Worm (Caenorhabditis elegans): ENCODE data around the gene trpp-4.

The trpp-4 gene

DNA sequence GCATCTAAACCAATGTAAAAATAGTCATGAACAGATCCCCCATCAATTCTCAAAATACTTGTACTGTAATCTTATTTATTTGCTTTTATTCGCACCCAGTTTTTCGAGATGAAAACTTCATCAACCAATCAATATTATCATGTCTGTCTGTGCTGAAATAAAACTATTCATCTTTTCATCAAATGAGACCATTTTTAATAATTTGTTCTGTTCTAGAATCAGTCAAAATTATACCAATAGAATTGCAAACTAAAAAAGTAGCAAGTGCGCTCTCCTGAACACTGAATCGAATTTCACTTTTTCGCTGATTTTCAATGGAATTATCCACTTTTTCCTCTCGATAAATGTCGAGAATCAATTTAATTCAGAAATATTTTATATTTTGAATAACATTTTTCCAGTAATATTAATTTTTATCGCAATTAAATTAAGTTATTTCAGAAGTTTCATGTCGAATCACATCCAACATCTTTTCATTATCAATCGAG, at the start of gene trpp-4:
TSS of gene trpp-4 (plus strand) at position 442 of the 488 bp plus-strand sequence.
- TF ChIP-seq gei-17 (GFP tag; optimal IDR thresholded peaks at IDR 0.05) (no peak), attf-6 (GFP tag; IDR thresholded peaks at IDR 0.05) (no peak), F37B4.10 (GFP tag; IDR thresholded peaks at IDR 0.05) (no peak), zfh-2 (GFP tag; conservative IDR thresholded peaks at IDR 0.05) (no peak), hrde-1 (tag; optimal IDR thresholded peaks at IDR 0.05; ENCODE audit: borderline replicate concordance) (no peak), Y79H2A.3 (GFP tag; conservative IDR thresholded peaks at IDR 0.05) (no peak), lin-40 (tag; optimal IDR thresholded peaks at IDR 0.05) (no peak), madf-6 (GFP tag; IDR thresholded peaks at IDR 0.05) (no peak), B0261.1 (tag; optimal IDR thresholded peaks at IDR 0.05) (no peak), tbp1 (GFP tag; optimal IDR thresholded peaks at IDR 0.05) (no peak), Y53G8AR.9 (GFP tag; conservative IDR thresholded peaks at IDR 0.05) (no peak), efl-1 (GFP tag; optimal IDR thresholded peaks at IDR 0.05) (no peak), hmg-1.2 (GFP tag; IDR thresholded peaks at IDR 0.05) (no peak)

DNA sequence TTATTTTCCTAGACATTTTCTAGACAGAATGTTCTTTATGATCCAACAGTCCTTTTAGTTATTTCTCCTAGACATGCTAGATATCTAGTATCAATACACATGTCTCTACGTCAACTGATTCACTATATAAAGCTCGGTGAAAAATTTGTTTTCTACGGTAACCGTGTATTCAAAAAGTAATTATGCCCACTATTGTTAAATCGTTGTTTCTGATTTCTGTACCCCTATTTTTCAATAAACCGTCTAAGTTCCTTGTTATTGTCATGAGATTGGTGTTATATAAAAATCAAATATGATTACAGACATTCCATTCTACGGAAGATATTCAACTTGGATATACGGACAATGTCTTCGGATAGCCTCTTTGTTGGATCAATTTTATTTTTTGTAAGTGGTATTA, 47.2 kb upstream of the trpp-4 start, which contains the start of gene srx-46:
TSS of gene srx-46 (plus strand) at position 301 of the 400 bp plus-strand sequence.
- TF ChIP-seq F22D6.2 (tag; optimal IDR thresholded peaks at IDR 0.05) (no peak), fkh-3 (tag; optimal IDR thresholded peaks at IDR 0.05) (no peak), egrh-3 (GFP tag; IDR thresholded peaks at IDR 0.05) (no peak), tbx-9 (tag; optimal IDR thresholded peaks at IDR 0.05; ENCODE audit: borderline replicate concordance) (no peak)

DNA sequence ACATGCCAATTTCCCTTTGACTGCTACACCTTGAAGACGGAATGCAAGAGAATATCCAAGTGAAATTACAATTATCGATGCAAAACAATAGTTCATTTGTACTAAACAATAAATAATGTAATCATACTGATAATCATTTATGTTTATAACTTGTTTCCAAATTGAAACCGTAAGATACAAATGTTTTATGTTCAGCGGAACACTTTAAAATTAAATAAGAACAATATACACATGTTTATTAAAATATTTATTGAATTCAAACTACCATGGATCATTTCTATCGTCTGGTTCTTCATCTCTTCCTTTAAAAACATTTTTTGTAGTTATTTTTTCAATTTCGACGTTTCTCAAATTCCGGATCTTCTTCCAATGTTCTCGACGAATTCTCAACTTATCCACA, 44.8 kb upstream of the trpp-4 start, which contains the start of gene ttr-40:
TSS of gene ttr-40 (minus strand) at position 101 of the 400 bp plus-strand sequence.
- no peak for TF ChIP-seq egrh-3 (GFP tag; IDR thresholded peaks at IDR 0.05)
- no peak for TF ChIP-seq let-526 (GFP tag; IDR thresholded peaks at IDR 0.05)
- TF ChIP-seq hlh-12 (tag; optimal IDR thresholded peaks at IDR 0.05), result no peak
- TF ChIP-seq B0019.2 (GFP tag; conservative IDR thresholded peaks at IDR 0.05), result no peak
- TF ChIP-seq unc-130 (GFP tag; optimal IDR thresholded peaks at IDR 0.05), result no peak
- no peak for TF ChIP-seq lin-40 (tag; optimal IDR thresholded peaks at IDR 0.05)
- no peak for TF ChIP-seq unc-62 (GFP tag; optimal IDR thresholded peaks at IDR 0.05)
- no peak for TF ChIP-seq aptf-2 (GFP tag; conservative IDR thresholded peaks at IDR 0.05)
- TF ChIP-seq ceh-100 (GFP tag; IDR thresholded peaks at IDR 0.05), result no peak
- no peak for TF ChIP-seq ekl-4 (GFP tag; IDR thresholded peaks at IDR 0.05)
- no peak for TF ChIP-seq ztf-28 (GFP tag; IDR thresholded peaks at IDR 0.05)
- no peak for TF ChIP-seq cebp-1 (GFP tag; IDR thresholded peaks at IDR 0.05)
- TF ChIP-seq cebp-1 (tag; optimal IDR thresholded peaks at IDR 0.05), result no peak
- no peak for TF ChIP-seq F23B12.7 (tag; optimal IDR thresholded peaks at IDR 0.05; ENCODE audit: insufficient read depth)
- no peak for TF ChIP-seq nhr-80 (tag; optimal IDR thresholded peaks at IDR 0.05)
- no peak for TF ChIP-seq efl-1 (GFP tag; optimal IDR thresholded peaks at IDR 0.05)
- no peak for TF ChIP-seq tbx-9 (tag; optimal IDR thresholded peaks at IDR 0.05; ENCODE audit: borderline replicate concordance)

DNA sequence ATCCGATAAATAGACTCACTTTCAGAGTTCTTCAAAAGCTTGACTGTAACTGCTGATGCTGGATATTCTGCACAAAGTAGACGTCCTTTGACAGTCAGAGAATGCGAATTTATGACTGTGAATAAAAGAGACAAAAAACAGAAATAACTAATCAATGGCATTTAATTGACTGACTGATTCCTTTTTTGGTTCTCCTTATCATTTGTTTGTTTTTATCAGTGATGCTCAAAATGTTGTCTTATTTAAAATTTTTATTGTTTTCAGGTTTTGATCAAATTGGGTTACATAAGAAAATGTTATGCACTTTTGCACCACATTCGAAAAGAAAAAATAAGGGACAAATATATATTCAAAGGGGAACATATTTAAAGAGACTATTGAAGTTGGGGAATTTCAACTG, 43.8 kb upstream of the trpp-4 start, which contains the start of gene ttr-49:
TSS of gene ttr-49 (minus strand) at position 171 of the 400 bp plus-strand sequence.
- TF ChIP-seq nhr-80 (tag; optimal IDR thresholded peaks at IDR 0.05) (peak; percentile 51), lsl-1 (GFP tag; optimal IDR thresholded peaks at IDR 0.05) (no peak)

DNA sequence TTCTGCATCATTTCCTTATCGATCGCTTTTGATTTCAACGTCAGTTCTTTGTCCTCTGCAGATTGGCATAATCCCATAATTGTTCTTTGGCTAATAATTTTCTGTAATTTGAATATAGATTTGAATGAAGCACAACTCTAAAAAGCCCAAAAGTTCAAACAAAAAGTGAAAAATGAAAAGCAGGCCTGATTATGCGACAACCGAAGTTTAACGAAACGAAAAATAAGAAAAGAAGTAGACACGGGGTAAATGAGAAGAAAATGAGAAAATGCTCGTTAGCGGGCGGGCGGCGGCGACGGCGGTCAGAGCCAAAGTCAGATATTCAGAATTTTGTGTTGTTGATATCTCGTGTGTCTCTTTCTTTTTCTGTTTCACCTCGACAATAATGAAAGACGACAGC, 40.5 kb upstream of the trpp-4 start, which contains the start of gene gpa-3:
TSS of gene gpa-3 (minus strand) at position 101 of the 400 bp plus-strand sequence.
- TF ChIP-seq B0019.2 (GFP tag; conservative IDR thresholded peaks at IDR 0.05) (no peak), nfya-2 (GFP tag; IDR thresholded peaks at IDR 0.05) (no peak), K12H6.12 (tag; optimal IDR thresholded peaks at IDR 0.05) (no peak), unc-62 (GFP tag; optimal IDR thresholded peaks at IDR 0.05) (no peak), lag-1 (GFP tag; IDR thresholded peaks at IDR 0.05) (no peak), F33H1.4 (GFP tag; IDR thresholded peaks at IDR 0.05) (no peak), hlh-26 (GFP tag; conservative IDR thresholded peaks at IDR 0.05) (no peak), ekl-4 (GFP tag; IDR thresholded peaks at IDR 0.05) (no peak), pbrm-1 (GFP tag; IDR thresholded peaks at IDR 0.05) (no peak), F49E8.2 (tag; optimal IDR thresholded peaks at IDR 0.05; ENCODE audit: insufficient read depth) (no peak), snpc-4 (GFP tag; optimal IDR thresholded peaks at IDR 0.05) (no peak), snpc-4 (tag; optimal IDR thresholded peaks at IDR 0.05) (no peak), T07F8.4 (tag; optimal IDR thresholded peaks at IDR 0.05) (no peak), hmg-20 (GFP tag; IDR thresholded peaks at IDR 0.05) (no peak)
